Worm (Caenorhabditis elegans) whole organism, L1 larva: Measurements from ENCODE around the gene C05G5.5.
A peak's percentile ranks its signal among the peaks of the same experiment; 100 is the strongest.

Experiments used
- C16A3.4 ChIP-seq: fragments of 150-350 bp; optimal IDR thresholded peaks from 2 replicates; lab custom pipeline; 2014; ENCODE audit warnings: missing biosample characterization, missing genetic modification characterization
- F16B12.6 ChIP-seq: fragments of 150-350 bp; optimal IDR thresholded peaks from 2 replicates; lab custom pipeline; 2014; ENCODE audit warnings: missing biosample characterization, missing genetic modification characterization
- Y116A8C.19 ChIP-seq: sonication (generic microtip); optimal IDR thresholded peaks from 2 replicates; lab custom pipeline; 2016; ENCODE audit warnings: missing compliant biosample characterization, missing genetic modification characterization, borderline replicate concordance
- alr-1 ChIP-seq: fragments of 200-800 bp; sonication (Bioruptor generic); optimal IDR thresholded peaks from 2 replicates; lab custom pipeline; 2018; ENCODE audit warnings: borderline replicate concordance, mild to moderate bottlenecking, missing genetic modification characterization, missing compliant biosample characterization
- aly-2 ChIP-seq: fragments of 150-350 bp; optimal IDR thresholded peaks from 2 replicates; lab custom pipeline; 2014; ENCODE audit warnings: missing biosample characterization, missing genetic modification characterization
- blmp-1 ChIP-seq: fragments of 150-350 bp; optimal IDR thresholded peaks from 2 replicates; lab custom pipeline; 2014; ENCODE audit warnings: missing biosample characterization, missing genetic modification characterization
- ceh-63 ChIP-seq: fragments of 200-800 bp; sonication (Bioruptor generic); optimal IDR thresholded peaks from 2 replicates; lab custom pipeline; 2018; ENCODE audit warnings: mild to moderate bottlenecking, missing genetic modification characterization, missing compliant biosample characterization
- ceh-90 ChIP-seq: sonication (generic microtip); optimal IDR thresholded peaks from 2 replicates; lab custom pipeline; 2016; ENCODE audit warnings: missing genetic modification characterization, missing compliant biosample characterization
- dsc-1 ChIP-seq: sonication (generic microtip); optimal IDR thresholded peaks from 2 replicates; lab custom pipeline; 2016; ENCODE audit warnings: mild to moderate bottlenecking, missing genetic modification characterization, missing compliant biosample characterization
- efl-1 ChIP-seq, 4 experiments: fragments of 150-350 bp; optimal IDR thresholded peaks in 3 of 4; peaks in 1 of 4; 1 replicate in 1 of 4; 2 replicates in 3 of 4; lab custom pipeline; 2014; ENCODE audit warnings: missing biosample characterization in 2 of 4, missing genetic modification characterization in 2 of 4, missing genetic modification reagents in 2 of 4
- efl-3 ChIP-seq: fragments of 200-800 bp; sonication (Bioruptor generic); optimal IDR thresholded peaks from 2 replicates; lab custom pipeline; 2018; ENCODE audit warnings: mild to moderate bottlenecking, missing genetic modification characterization, missing compliant biosample characterization
- egl-13 ChIP-seq: sonication (generic microtip); optimal IDR thresholded peaks from 2 replicates; lab custom pipeline; 2016; ENCODE audit warnings: missing genotype, missing genetic modification reagents, missing genetic modification characterization, missing compliant biosample characterization
- elt-2 ChIP-seq: sonication (generic microtip); optimal IDR thresholded peaks from 2 replicates; lab custom pipeline; 2016; ENCODE audit warnings: missing genetic modification characterization, mild to moderate bottlenecking, inconsistent platforms, missing compliant biosample characterization, missing genetic modification reagents
- fkh-10 ChIP-seq: sonication (generic microtip); optimal IDR thresholded peaks from 2 replicates; lab custom pipeline; 2017; ENCODE audit warnings: missing biosample characterization, missing genetic modification reagents, missing genetic modification characterization
- fos-1 ChIP-seq: fragments of 150-350 bp; optimal IDR thresholded peaks from 2 replicates; lab custom pipeline; 2014; ENCODE audit warnings: missing biosample characterization, missing genetic modification characterization
- hlh-17 ChIP-seq: fragments of 200-800 bp; sonication (Bioruptor generic); optimal IDR thresholded peaks from 2 replicates; lab custom pipeline; 2018; ENCODE audit warnings: missing genetic modification characterization, mild to moderate bottlenecking, missing compliant biosample characterization, moderate library complexity, borderline replicate concordance
- hlh-4 ChIP-seq: sonication (generic microtip); optimal IDR thresholded peaks from 2 replicates; lab custom pipeline; 2016; ENCODE audit warnings: mild to moderate bottlenecking, missing genetic modification characterization, missing compliant biosample characterization
- hpl-2 ChIP-seq: fragments of 150-350 bp; optimal IDR thresholded peaks from 2 replicates; lab custom pipeline; 2014; ENCODE audit warnings: missing biosample characterization, missing genetic modification reagents, missing genetic modification characterization
- isw-1 ChIP-seq: fragments of 200-800 bp; sonication (Bioruptor generic); IDR thresholded peaks from 2 replicates; pipeline ENCODE4 v1.3.6; 2022; ENCODE audit warnings: missing genetic modification characterization, missing compliant biosample characterization
- lin-13 ChIP-seq: fragments of 150-350 bp; optimal IDR thresholded peaks from 2 replicates; lab custom pipeline; 2014; ENCODE audit warnings: missing biosample characterization, missing genetic modification reagents, missing genetic modification characterization
- lin-35 ChIP-seq, 2 experiments: fragments of 150-350 bp; optimal IDR thresholded peaks; 2 replicates each; lab custom pipeline; 2014; ENCODE audit warnings: missing biosample characterization in 2 of 2, missing genetic modification characterization in 2 of 2, missing genetic modification reagents in 2 of 2
- lin-39 ChIP-seq: fragments of 150-350 bp; optimal IDR thresholded peaks from 2 replicates; lab custom pipeline; 2014; ENCODE audit warnings: missing biosample characterization, missing genetic modification reagents, missing genetic modification characterization
- lir-3 ChIP-seq: sonication (generic microtip); optimal IDR thresholded peaks from 2 replicates; lab custom pipeline; 2016; ENCODE audit warnings: mild to moderate bottlenecking, missing genetic modification characterization, moderate library complexity, missing compliant biosample characterization; ENCODE audit not compliant: poor library complexity
- lsy-2 ChIP-seq, 2 experiments: fragments of 150-350 bp; optimal IDR thresholded peaks; 2 replicates each; lab custom pipeline; 2014; ENCODE audit warnings: missing biosample characterization in 2 of 2, missing genetic modification characterization in 2 of 2
- mef-2 ChIP-seq: fragments of 150-350 bp; optimal IDR thresholded peaks from 2 replicates; lab custom pipeline; 2014; ENCODE audit warnings: missing biosample characterization, missing genetic modification characterization
- nhr-11 ChIP-seq: fragments of 150-350 bp; optimal IDR thresholded peaks from 2 replicates; lab custom pipeline; 2014; ENCODE audit warnings: missing biosample characterization, missing genetic modification characterization
- nhr-19 ChIP-seq: fragments of 200-800 bp; sonication (Bioruptor generic); conservative IDR thresholded peaks from 2 replicates; pipeline ENCODE4 v1.3.6; 2022; ENCODE audit warnings: missing genetic modification characterization, missing compliant biosample characterization
- nhr-20 ChIP-seq: sonication (generic microtip); optimal IDR thresholded peaks from 2 replicates; lab custom pipeline; 2016; ENCODE audit warnings: mild to moderate bottlenecking, missing genetic modification characterization, missing compliant biosample characterization
- nhr-28 ChIP-seq: fragments of 150-350 bp; optimal IDR thresholded peaks from 2 replicates; lab custom pipeline; 2014; ENCODE audit warnings: missing biosample characterization, missing genetic modification characterization
- nhr-71 ChIP-seq: sonication (generic microtip); optimal IDR thresholded peaks from 2 replicates; lab custom pipeline; 2016; ENCODE audit warnings: mild to moderate bottlenecking, missing genetic modification characterization, moderate library complexity, missing compliant biosample characterization
- nhr-84 ChIP-seq: sonication (generic microtip); optimal IDR thresholded peaks from 2 replicates; lab custom pipeline; 2017; ENCODE audit warnings: missing biosample characterization, missing genetic modification characterization
- nhr-85 ChIP-seq: sonication (generic microtip); peaks from one replicate; lab custom pipeline; 2016; ENCODE audit warnings: missing genetic modification characterization, inconsistent platforms, missing compliant biosample characterization
- nhr-90 ChIP-seq: sonication (generic microtip); optimal IDR thresholded peaks from 2 replicates; lab custom pipeline; 2016; ENCODE audit warnings: mild to moderate bottlenecking, missing genetic modification characterization, missing compliant biosample characterization; ENCODE audit not compliant: poor library complexity
- pax-3 ChIP-seq: fragments of 200-800 bp; sonication (Bioruptor generic); optimal IDR thresholded peaks from 2 replicates; lab custom pipeline; 2018; ENCODE audit warnings: mild to moderate bottlenecking, missing genetic modification characterization, moderate library complexity, missing compliant biosample characterization
- rnt-1 ChIP-seq: sonication (generic microtip); optimal IDR thresholded peaks from 2 replicates; lab custom pipeline; 2016; ENCODE audit warnings: mild to moderate bottlenecking, missing genetic modification characterization, moderate library complexity, missing compliant biosample characterization
- snu-23 ChIP-seq: sonication (generic microtip); optimal IDR thresholded peaks from 2 replicates; lab custom pipeline; 2016; ENCODE audit warnings: missing genetic modification characterization, missing compliant biosample characterization
- swsn-7 ChIP-seq: sonication (generic microtip); optimal IDR thresholded peaks from 2 replicates; lab custom pipeline; 2016; ENCODE audit warnings: missing genetic modification characterization, missing compliant biosample characterization
- tbx-2 ChIP-seq: sonication (generic microtip); optimal IDR thresholded peaks from 2 replicates; lab custom pipeline; 2016; ENCODE audit warnings: missing genetic modification characterization, missing compliant biosample characterization
- tlp-1 ChIP-seq: fragments of 150-350 bp; optimal IDR thresholded peaks from 2 replicates; lab custom pipeline; 2014; ENCODE audit warnings: missing biosample characterization, missing genetic modification characterization
- unc-98 ChIP-seq: fragments of 200-800 bp; sonication (Bioruptor generic); IDR thresholded peaks from 2 replicates; pipeline ENCODE4 v1.3.6; 2022; ENCODE audit warnings: missing genetic modification characterization, missing compliant biosample characterization
- xbp-1 ChIP-seq: sonication (generic microtip); optimal IDR thresholded peaks from 2 replicates; lab custom pipeline; 2016; ENCODE audit warnings: missing genetic modification characterization, missing compliant biosample characterization

C05G5.5 gene

DNA sequence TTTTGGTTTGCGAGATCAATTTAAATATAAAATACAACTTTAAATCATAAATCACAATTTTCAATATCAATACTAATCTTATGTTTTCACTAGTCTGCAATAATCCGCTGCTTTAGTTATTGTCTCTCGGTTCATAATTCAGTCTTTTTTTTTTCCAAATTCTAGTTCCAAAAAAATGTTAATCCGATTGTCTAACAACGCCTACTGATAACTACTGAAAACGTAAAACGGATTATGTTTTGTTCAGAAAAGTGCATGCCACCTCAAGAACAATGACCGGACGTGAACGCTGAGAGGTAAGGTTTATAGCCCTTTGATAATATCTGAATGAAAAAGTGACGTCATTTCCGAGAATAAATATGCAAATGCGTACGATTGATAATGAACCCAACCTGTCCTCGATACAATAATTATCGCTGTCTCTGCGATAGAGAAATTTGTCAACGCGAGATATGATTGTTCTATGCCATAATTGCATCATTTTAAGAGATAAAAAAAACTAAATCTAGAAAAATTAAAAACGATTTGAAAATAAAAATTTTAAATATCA lies 32.4 kb upstream of the C05G5.5 start, which contains the start of gene sprr-2:
sprr-2 (plus strand) TSS at position 248 of the 550 bp plus-strand sequence.
- TF ChIP-seq swsn-7 (no peak), nhr-71 (peak; percentile 16), nhr-20 (tag; lab: Kevin White, UChicago) (no peak), efl-1 (optimal IDR thresholded peaks at IDR 0.05; lab: Kevin White, UChicago) (no peak), efl-1 (GFP tag; optimal IDR thresholded peaks at IDR 0.05 in 1 of 2; lab: Kevin White, UChicago) (no peak), ceh-63 (GFP tag; lab: Kevin White, UChicago) (no peak), lin-35 (GFP tag; optimal IDR thresholded peaks at IDR 0.05; lab: Kevin White, UChicago) (no peak), hpl-2 (GFP tag; lab: Kevin White, UChicago) (no peak), pax-3 (tag; lab: Kevin White, UChicago) (peak; percentile 60), ceh-90 (tag; lab: Kevin White, UChicago) (no peak), mef-2 (tag; lab: Kevin White, UChicago) (no peak), lin-13 (GFP tag; lab: Kevin White, UChicago) (no peak), dsc-1 (peak; percentile 68), nhr-85 (tag; lab: Kevin White, UChicago) (peak; percentile 57), fos-1 (no peak), efl-3 (GFP tag; lab: Kevin White, UChicago) (no peak), elt-2 (tag; lab: Kevin White, UChicago) (peak; percentile 62), tlp-1 (tag; lab: Kevin White, UChicago) (no peak), nhr-19 (GFP tag; lab: Robert Waterston, UW) (0 out of 2 replicates have a peak, but pooled peaks have one; percentile 3), lir-3 (tag; lab: Kevin White, UChicago) (no peak)

DNA sequence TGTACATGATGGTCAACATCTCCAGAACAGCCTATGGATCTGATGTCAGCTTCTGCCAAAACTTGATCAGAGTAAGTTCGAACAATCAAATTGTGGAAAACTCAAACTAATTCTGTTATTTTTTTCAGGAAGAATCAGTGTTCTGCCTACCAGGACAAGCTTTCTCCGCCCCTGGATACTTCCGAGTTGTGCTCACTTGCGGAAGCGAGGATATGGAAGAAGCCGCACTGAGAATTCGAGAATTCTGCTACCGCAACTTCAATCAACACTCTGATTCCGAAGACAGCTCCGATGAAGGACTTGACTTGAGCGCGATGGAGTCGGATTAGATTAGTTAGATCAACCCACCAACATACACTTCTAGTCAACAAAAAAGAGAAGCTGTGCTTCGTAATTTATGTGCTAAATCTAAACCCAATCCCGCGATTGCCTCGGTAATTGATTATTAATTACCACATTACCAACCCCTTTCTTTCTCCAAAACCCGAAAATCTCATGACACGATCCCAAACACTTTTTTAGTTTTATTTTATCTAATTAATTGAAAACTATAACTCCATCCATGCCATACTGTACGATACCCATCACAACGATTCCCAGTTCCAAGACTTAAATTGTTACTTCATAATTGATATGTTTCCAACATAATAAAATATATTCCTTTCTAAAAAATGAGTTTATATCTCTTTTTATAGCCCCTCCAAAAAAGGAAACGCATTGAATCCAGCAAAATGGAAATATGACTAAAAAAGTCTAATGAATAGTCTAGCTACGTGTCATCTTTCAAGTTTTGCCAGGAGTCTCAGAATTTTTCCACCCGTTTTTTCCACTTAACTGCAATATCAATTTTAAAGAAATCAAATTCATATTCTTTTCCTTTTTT lies 31.6 kb upstream of the C05G5.5 start:
- TF ChIP-seq nhr-84 (tag; lab: Kevin White, UChicago) (no peak), isw-1 (no peak), unc-98 (GFP tag; lab: Robert Waterston, UW) (no peak), nhr-90 (no peak), fkh-10 (GFP tag; lab: Kevin White, UChicago) (no peak), mef-2 (tag; lab: Kevin White, UChicago) (no peak), F16B12.6 (tag; lab: Kevin White, UChicago) (no peak), rnt-1 (no peak), aly-2 (peak; percentile 66), lsy-2 (tag; optimal IDR thresholded peaks at IDR 0.05; lab: Kevin White, UChicago) (no peak), nhr-11 (tag; lab: Kevin White, UChicago) (peak; percentile 8), efl-1 (optimal IDR thresholded peaks at IDR 0.05; lab: Kevin White, UChicago) (no peak), efl-1 (GFP tag; optimal IDR thresholded peaks at IDR 0.05 in 1 of 2; lab: Kevin White, UChicago) (peak in 1 of 2 experiments; percentile 40), nhr-85 (tag; lab: Kevin White, UChicago) (peak; percentile 30)
- TF ChIP-seq, all 84 proteins: peak for 4

- TF ChIP-seq efl-3 (GFP tag; lab: Kevin White, UChicago): no peak
- no peak for TF ChIP-seq efl-1 (optimal IDR thresholded peaks at IDR 0.05; lab: Kevin White, UChicago)
- peak in 1 of 2 experiments; percentile 30 for TF ChIP-seq efl-1 (GFP tag; optimal IDR thresholded peaks at IDR 0.05 in 1 of 2; lab: Kevin White, UChicago)
Observed at ce11 chrX:14791195-14791739, 30.3 kb upstream of the C05G5.5 start.

DNA sequence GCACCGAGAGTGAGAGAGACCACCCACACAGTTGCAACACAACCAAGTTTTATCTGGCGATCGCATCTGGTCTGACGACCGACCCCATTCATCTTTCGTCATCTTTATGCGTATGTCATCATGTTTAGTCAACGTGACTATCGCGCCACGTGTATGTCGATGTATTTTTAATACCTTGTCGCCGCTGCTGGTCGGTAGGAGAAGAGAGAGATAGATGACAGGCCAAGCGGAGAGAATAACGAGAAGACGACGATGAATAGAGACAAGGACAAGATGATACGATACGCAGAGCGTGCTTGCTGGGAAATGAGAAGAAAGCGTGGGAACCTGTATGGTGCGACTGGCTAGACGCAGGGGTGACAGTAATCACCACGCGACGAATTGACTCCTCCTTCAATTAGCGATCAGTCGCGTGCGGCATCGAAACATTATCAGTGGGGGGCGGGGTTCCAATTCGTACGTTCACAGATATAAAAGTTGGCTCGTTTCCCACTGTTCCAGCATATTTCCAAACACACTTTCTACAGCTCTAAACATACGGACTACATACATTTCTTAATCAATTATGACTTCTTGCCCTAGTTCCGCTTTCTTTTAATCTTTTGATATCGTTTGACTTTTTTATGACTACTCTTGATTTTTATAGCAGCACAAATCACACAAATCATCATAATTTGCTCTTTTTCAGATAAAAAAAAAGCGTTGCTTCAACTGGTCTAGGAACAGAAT lies 29.6 kb upstream of the C05G5.5 start, which contains the start of gene tatn-1:
tatn-1 (plus strand) TSS at position 689 of the 729 bp plus-strand sequence.
- no peak for TF ChIP-seq nhr-28 (tag; lab: Kevin White, UChicago)
- TF ChIP-seq Y116A8C.19 (tag; lab: Kevin White, UChicago): no peak
- TF ChIP-seq tbx-2 (tag; lab: Kevin White, UChicago): peak; percentile 88
- TF ChIP-seq alr-1: no peak
- TF ChIP-seq lin-13 (GFP tag; lab: Kevin White, UChicago): no peak
- TF ChIP-seq lin-39 (tag; lab: Kevin White, UChicago): peak; percentile 11
- TF ChIP-seq isw-1: no peak
- peak; percentile 93 for TF ChIP-seq blmp-1 (tag; lab: Kevin White, UChicago)
- TF ChIP-seq xbp-1: peak; percentile 71
- TF ChIP-seq tlp-1 (tag; lab: Kevin White, UChicago): no peak
- TF ChIP-seq hlh-4 (tag; lab: Kevin White, UChicago): no peak
- TF ChIP-seq hlh-17 (GFP tag; lab: Kevin White, UChicago): no peak
- peak; percentile 85 for TF ChIP-seq snu-23 (GFP tag; lab: Kevin White, UChicago)
- no peak for TF ChIP-seq egl-13 (tag; lab: Kevin White, UChicago)
- peak; percentile 48 for TF ChIP-seq C16A3.4 (tag; lab: Kevin White, UChicago)
- TF ChIP-seq fos-1: no peak
- peak; percentile 95 for TF ChIP-seq nhr-90
